Worm (Caenorhabditis elegans) whole organism, L4 larva: ENCODE measurements around the gene pbs-6.

Experiments
- F10B5.3 ChIP-seq: sonication (generic microtip); optimal IDR thresholded peaks from 2 replicates; lab custom pipeline; 2016; ENCODE audit warnings: mild to moderate bottlenecking, missing genetic modification characterization, missing compliant biosample characterization
- F44E2.7 ChIP-seq: fragments of 200-800 bp; sonication (Bioruptor generic); IDR thresholded peaks from 2 replicates; pipeline ENCODE4 v2.1.2; 2022; ENCODE audit warnings: missing genetic modification characterization, missing compliant biosample characterization
- T20F7.1 ChIP-seq: fragments of 200-800 bp; sonication (Bioruptor generic); optimal IDR thresholded peaks from 2 replicates; lab custom pipeline; 2018; ENCODE audit warnings: mild to moderate bottlenecking, missing genetic modification characterization, missing compliant biosample characterization
- Y48G9A.11 ChIP-seq: fragments of 200-800 bp; sonication (Bioruptor generic); IDR thresholded peaks from 2 replicates; pipeline ENCODE4 v1.3.6; 2022; ENCODE audit warnings: missing genetic modification reagents, missing genetic modification characterization, missing compliant biosample characterization
- Y5F2A.4 ChIP-seq: fragments of 200-800 bp; sonication (Bioruptor generic); optimal IDR thresholded peaks from 2 replicates; lab custom pipeline; 2018; ENCODE audit warnings: mild to moderate bottlenecking, missing genetic modification characterization, missing compliant biosample characterization
- Y75B8A.6 ChIP-seq: fragments of 200-800 bp; sonication (Bioruptor generic); IDR thresholded peaks from 2 replicates; pipeline ENCODE4 v1.3.6; 2022; ENCODE audit warnings: missing genetic modification reagents, missing genetic modification characterization, missing compliant biosample characterization
- ZK546.5 ChIP-seq, 2 experiments: sonication (generic microtip); optimal IDR thresholded peaks; 2 replicates each; lab custom pipeline; 2017; ENCODE audit warnings: missing biosample characterization in 2 of 2, missing genetic modification characterization in 2 of 2
- ama-1 ChIP-seq: fragments of 150-350 bp; optimal IDR thresholded peaks from 2 replicates; lab custom pipeline; 2014; ENCODE audit warnings: inconsistent platforms, mixed read lengths
- ceh-20 ChIP-seq: fragments of 200-800 bp; sonication (Bioruptor generic); IDR thresholded peaks from 2 replicates; pipeline ENCODE4 v1.3.6; 2022; ENCODE audit warnings: missing genetic modification reagents, missing genetic modification characterization, missing compliant biosample characterization
- ceh-82 ChIP-seq: sonication (generic microtip); optimal IDR thresholded peaks from 2 replicates; lab custom pipeline; 2017; ENCODE audit warnings: missing biosample characterization, missing genetic modification characterization
- ces-1 ChIP-seq: fragments of 150-350 bp; sonication (generic microtip); optimal IDR thresholded peaks from 4 replicates; lab custom pipeline; 2014; ENCODE audit warnings: missing biosample characterization, missing genetic modification reagents, missing genetic modification characterization
- cey-2 ChIP-seq: sonication (generic microtip); optimal IDR thresholded peaks from 3 replicates; lab custom pipeline; 2017; ENCODE audit warnings: missing genetic modification characterization, mild to moderate bottlenecking, missing compliant biosample characterization, antibody characterized with exemption, borderline replicate concordance; ENCODE audit not compliant: insufficient read depth
- daf-16 ChIP-seq, 3 experiments: sonication (generic microtip); optimal IDR thresholded peaks; 2 replicates each; lab custom pipeline; 2016 to 2017; ENCODE audit warnings: missing genetic modification characterization in 3 of 3, missing genetic modification reagents in 3 of 3, mild to moderate bottlenecking in 2 of 3, missing compliant biosample characterization in 2 of 3, missing biosample characterization in 1 of 3, moderate library complexity in 1 of 3
- dmd-6 ChIP-seq: fragments of 200-800 bp; sonication (Bioruptor generic); IDR thresholded peaks from 2 replicates; pipeline ENCODE4 v1.3.6; 2022; ENCODE audit warnings: missing genetic modification reagents, missing genetic modification characterization, missing compliant biosample characterization
- dmd-9 ChIP-seq: fragments of 200-800 bp; sonication (Bioruptor generic); IDR thresholded peaks from 2 replicates; pipeline ENCODE4 v1.3.6; 2022; ENCODE audit warnings: missing genetic modification reagents, missing genetic modification characterization, missing compliant biosample characterization
- dpl-1 ChIP-seq: fragments of 150-350 bp; optimal IDR thresholded peaks from 2 replicates; lab custom pipeline; 2014; ENCODE audit warnings: missing biosample characterization, missing genetic modification reagents, missing genetic modification characterization
- egl-27 ChIP-seq: sonication (generic microtip); optimal IDR thresholded peaks from 3 replicates; lab custom pipeline; 2017; ENCODE audit warnings: missing biosample characterization, missing genetic modification reagents, missing genetic modification characterization
- egl-43 ChIP-seq: fragments of 200-800 bp; sonication (Bioruptor generic); IDR thresholded peaks from 2 replicates; pipeline ENCODE4 v1.3.6; 2022; ENCODE audit warnings: missing genetic modification reagents, missing genetic modification characterization, missing compliant biosample characterization
- fkh-10 ChIP-seq: fragments of 150-350 bp; optimal IDR thresholded peaks from 2 replicates; lab custom pipeline; 2014; ENCODE audit warnings: missing biosample characterization, missing genetic modification reagents, missing genetic modification characterization
- hlh-30 ChIP-seq: sonication (generic microtip); optimal IDR thresholded peaks from 2 replicates; lab custom pipeline; 2017; ENCODE audit warnings: antibody characterized with exemption, mild to moderate bottlenecking, missing genetic modification characterization, missing compliant biosample characterization; ENCODE audit not compliant: insufficient read depth
- lin-29 ChIP-seq: fragments of 200-800 bp; sonication (Bioruptor generic); IDR thresholded peaks from 2 replicates; pipeline ENCODE4 v1.3.6; 2022; ENCODE audit warnings: missing genetic modification reagents, missing genetic modification characterization, missing compliant biosample characterization
- lin-38 ChIP-seq: fragments of 200-800 bp; sonication (Bioruptor generic); IDR thresholded peaks from 2 replicates; pipeline ENCODE4 v1.3.6; 2022; ENCODE audit warnings: missing genetic modification reagents, missing genetic modification characterization, missing compliant biosample characterization
- lin-39 ChIP-seq: fragments of 150-350 bp; optimal IDR thresholded peaks from 2 replicates; lab custom pipeline; 2014; ENCODE audit warnings: missing biosample characterization, missing genetic modification reagents, missing genetic modification characterization
- lsy-2 ChIP-seq, 2 experiments: fragments of 150-350 bp in 1 of 2; sonication (generic microtip) in 1 of 2; optimal IDR thresholded peaks; 2 replicates each; lab custom pipeline; 2014 to 2017; ENCODE audit warnings: missing biosample characterization in 2 of 2, missing genetic modification characterization in 2 of 2
- mep-1 ChIP-seq: fragments of 150-350 bp; sonication (generic microtip); optimal IDR thresholded peaks from 3 replicates; lab custom pipeline; 2014; ENCODE audit warnings: missing biosample characterization, missing genetic modification characterization
- mes-2 ChIP-seq: sonication (generic microtip); optimal IDR thresholded peaks from 2 replicates; lab custom pipeline; 2016; ENCODE audit warnings: missing genotype, mild to moderate bottlenecking, missing genetic modification characterization, missing compliant biosample characterization; ENCODE audit not compliant: poor library complexity, severe bottlenecking
- nhr-11 ChIP-seq: fragments of 150-350 bp; optimal IDR thresholded peaks from 2 replicates; lab custom pipeline; 2014; ENCODE audit warnings: missing biosample characterization, missing genetic modification characterization
- nhr-111 ChIP-seq: fragments of 200-800 bp; sonication (Bioruptor generic); optimal IDR thresholded peaks from 2 replicates; lab custom pipeline; 2018; ENCODE audit warnings: mild to moderate bottlenecking, missing genetic modification characterization, missing compliant biosample characterization
- nhr-25 ChIP-seq: sonication (generic microtip); optimal IDR thresholded peaks from 2 replicates; lab custom pipeline; 2017; ENCODE audit warnings: missing genetic modification characterization, mild to moderate bottlenecking, missing compliant biosample characterization, antibody characterized with exemption, moderate library complexity, borderline replicate concordance; ENCODE audit not compliant: insufficient read depth
- nhr-28 ChIP-seq: fragments of 150-350 bp; optimal IDR thresholded peaks from 2 replicates; lab custom pipeline; 2014; ENCODE audit warnings: missing biosample characterization, missing genetic modification characterization
- nhr-41 ChIP-seq: fragments of 200-800 bp; sonication (Bioruptor generic); IDR thresholded peaks from 2 replicates; pipeline ENCODE4 v1.3.6; 2022; ENCODE audit warnings: missing genetic modification reagents, missing genetic modification characterization, missing compliant biosample characterization
- nhr-42 ChIP-seq: fragments of 200-800 bp; sonication (Bioruptor generic); IDR thresholded peaks from 2 replicates; pipeline ENCODE4 v1.3.6; 2022; ENCODE audit warnings: missing genetic modification characterization, missing compliant biosample characterization
- pha-4 ChIP-seq, 2 experiments: fragments of 150-350 bp in 1 of 2; fragments of 200-800 bp in 1 of 2; sonication (Bioruptor generic) in 1 of 2; IDR thresholded peaks in 1 of 2; optimal IDR thresholded peaks in 1 of 2; 2 replicates each; pipeline versions ENCODE4 v1.3.6 to Lab custom; 2014 to 2022; ENCODE audit warnings: missing genetic modification characterization in 2 of 2, missing genetic modification reagents in 2 of 2, missing biosample characterization in 1 of 2, missing compliant biosample characterization in 1 of 2
- sdz-12 ChIP-seq: fragments of 200-800 bp; sonication (Bioruptor generic); optimal IDR thresholded peaks from 2 replicates; lab custom pipeline; 2018; ENCODE audit warnings: mild to moderate bottlenecking, missing genetic modification characterization, missing compliant biosample characterization
- set-16 ChIP-seq: fragments of 200-800 bp; sonication (Bioruptor generic); IDR thresholded peaks from 2 replicates; pipeline ENCODE4 v1.3.6; 2022; ENCODE audit warnings: missing genetic modification reagents, missing genetic modification characterization, missing compliant biosample characterization
- skn-1 ChIP-seq: fragments of 150-350 bp; optimal IDR thresholded peaks from 2 replicates; lab custom pipeline; 2014; ENCODE audit warnings: missing biosample characterization, missing genetic modification characterization
- snpc-4 ChIP-seq: fragments of 150-350 bp; optimal IDR thresholded peaks from 2 replicates; lab custom pipeline; 2014; ENCODE audit warnings: missing biosample characterization, missing genetic modification characterization
- unc-130 ChIP-seq: sonication (generic microtip); optimal IDR thresholded peaks from 2 replicates; lab custom pipeline; 2016; ENCODE audit warnings: missing genetic modification reagents, missing genetic modification characterization, missing compliant biosample characterization
- unc-62 ChIP-seq, 3 experiments: fragments of 150-350 bp in 1 of 3; sonication (generic microtip); optimal IDR thresholded peaks in 2 of 3; peaks in 1 of 3; 1 replicate in 1 of 3; 2 replicates in 2 of 3; lab custom pipeline; 2014 to 2017; ENCODE audit warnings: missing biosample characterization in 3 of 3, missing genetic modification characterization in 3 of 3, missing genetic modification reagents in 3 of 3, missing genotype in 1 of 3
- vab-7 ChIP-seq: fragments of 200-800 bp; sonication (Bioruptor generic); IDR thresholded peaks from 2 replicates; pipeline ENCODE4 v1.3.6; 2022; ENCODE audit warnings: missing genetic modification reagents, missing genetic modification characterization, missing compliant biosample characterization

pbs-6 gene

DNA sequence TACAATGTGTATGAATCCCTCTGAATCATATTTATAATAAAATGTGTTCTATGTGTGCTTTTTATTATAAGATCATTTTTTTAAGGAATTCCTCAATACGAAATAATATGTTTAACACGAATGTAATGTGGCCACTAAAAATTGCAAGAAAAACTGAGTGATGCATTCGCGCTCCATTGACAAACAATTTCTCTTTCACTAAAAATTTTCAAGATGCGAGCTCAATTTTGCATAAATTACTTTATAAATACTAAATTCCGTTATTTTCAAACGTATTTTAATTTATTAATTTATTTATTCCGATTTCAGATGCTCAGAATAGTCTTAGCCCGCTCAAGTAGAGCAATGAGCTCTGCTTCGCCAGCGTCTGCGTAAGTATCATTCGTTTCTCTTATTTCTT lies 21.9 kb upstream of the pbs-6 start, which contains the start of gene mrps-9:
mrps-9 (plus strand) TSS at position 310 of the 400 bp plus-strand sequence.
- TF ChIP-seq dpl-1 = peak; percentile 31
- no peak for TF ChIP-seq lin-29 (GFP tag; lab: Robert Waterston, UW)
- peak; percentile 29 for TF ChIP-seq T20F7.1 (GFP tag; lab: Kevin White, UChicago)
- TF ChIP-seq hlh-30 (tag; lab: Kevin White, UChicago) = peak; percentile 2
- TF ChIP-seq lin-38 (GFP tag; lab: Robert Waterston, UW) = peak; percentile 94
- TF ChIP-seq pha-4 (GFP tag; IDR thresholded peaks at IDR 0.05; lab: Robert Waterston, UW) = no peak
- TF ChIP-seq pha-4 (tag; optimal IDR thresholded peaks at IDR 0.05; lab: Kevin White, UChicago) = no peak
- TF ChIP-seq Y75B8A.6 (GFP tag; lab: Robert Waterston, UW) = no peak
- TF ChIP-seq mes-2 (tag; lab: Kevin White, UChicago) = peak; percentile 61

DNA sequence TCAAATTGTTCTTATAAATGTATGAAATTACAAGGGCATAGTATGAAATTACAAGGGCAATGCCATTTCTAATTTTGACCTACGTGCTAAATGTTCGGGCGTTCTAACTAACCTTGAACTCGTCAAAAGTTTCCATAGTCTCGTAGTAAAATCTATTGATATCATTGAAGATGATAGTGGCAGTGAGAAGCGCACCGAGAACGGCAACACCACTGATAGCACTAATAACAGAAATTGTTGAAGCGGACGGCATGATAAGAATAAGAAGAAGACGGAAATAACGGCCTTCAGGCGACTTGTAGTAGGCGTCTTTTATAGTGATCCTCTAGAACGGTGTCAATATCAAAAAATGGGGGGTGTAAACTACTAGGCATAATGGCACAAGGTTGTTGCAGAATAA lies 19.5 kb upstream of the pbs-6 start, which contains the start of gene col-91:
col-91 (minus strand) TSS at position 288 of the 400 bp plus-strand sequence.
- TF ChIP-seq lin-29 (GFP tag; lab: Robert Waterston, UW) (no peak), F44E2.7 (GFP tag; lab: Robert Waterston, UW) (no peak), set-16 (no peak), cey-2 (tag; lab: Kevin White, UChicago) (no peak), nhr-28 (tag; lab: Kevin White, UChicago) (peak; percentile 37), nhr-42 (GFP tag; lab: Robert Waterston, UW) (no peak), snpc-4 (tag; lab: Kevin White, UChicago) (no peak), mep-1 (no peak), lsy-2 (tag; optimal IDR thresholded peaks at IDR 0.05; lab: Kevin White, UChicago) (no peak), ceh-82 (no peak), unc-62 (GFP tag; optimal IDR thresholded peaks at IDR 0.05 in 1 of 2; lab: Kevin White, UChicago) (peak in 1 of 2 experiments; percentile 23), unc-62 (tag; optimal IDR thresholded peaks at IDR 0.05; lab: Kevin White, UChicago) (no peak)

DNA sequence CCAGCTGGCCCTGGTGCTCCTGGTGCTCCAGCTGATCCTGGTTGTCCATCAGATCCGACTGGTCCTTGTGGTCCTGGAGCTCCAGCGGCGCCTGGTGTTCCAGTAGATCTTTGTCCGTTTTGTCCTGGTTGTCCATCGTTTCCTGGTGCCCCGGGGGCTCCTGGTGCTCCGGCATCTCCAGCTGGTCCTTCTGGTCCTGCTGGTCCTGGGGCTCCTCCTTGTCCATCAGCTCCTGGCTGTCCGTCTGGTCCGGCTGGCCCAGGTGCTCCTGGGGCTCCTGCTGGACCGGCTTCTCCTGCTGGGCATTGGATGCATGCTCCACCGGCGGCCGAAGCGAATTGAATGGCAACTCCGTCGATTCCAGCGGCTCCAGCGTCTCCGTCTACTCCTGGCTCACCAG lies 18.7 kb upstream of the pbs-6 start:
- TF ChIP-seq ama-1 (lab: Kevin White, UChicago) (no peak), nhr-111 (GFP tag; lab: Kevin White, UChicago) (no peak), mes-2 (tag; lab: Kevin White, UChicago) (peak; percentile 10), daf-16 (GFP tag; optimal IDR thresholded peaks at IDR 0.05; lab: Kevin White, UChicago) (no peak), daf-16 (tag; optimal IDR thresholded peaks at IDR 0.05; lab: Kevin White, UChicago) (no peak), hlh-30 (tag; lab: Kevin White, UChicago) (no peak), ZK546.5 (tag; optimal IDR thresholded peaks at IDR 0.05; lab: Kevin White, UChicago) (no peak), sdz-12 (GFP tag; lab: Kevin White, UChicago) (peak; percentile 51), Y5F2A.4 (GFP tag; lab: Kevin White, UChicago) (no peak), egl-43 (GFP tag; lab: Robert Waterston, UW) (0 out of 2 replicates have a peak, but pooled peaks have one; percentile 17), dpl-1 (no peak), skn-1 (tag; lab: Kevin White, UChicago) (no peak), dmd-9 (GFP tag; lab: Robert Waterston, UW) (no peak), vab-7 (GFP tag; lab: Robert Waterston, UW) (no peak), F10B5.3 (tag; lab: Kevin White, UChicago) (no peak), lin-38 (GFP tag; lab: Robert Waterston, UW) (0 out of 2 replicates have a peak, but pooled peaks have one; percentile 15), lin-39 (tag; lab: Kevin White, UChicago) (no peak), set-16 (peak; percentile 98)

DNA sequence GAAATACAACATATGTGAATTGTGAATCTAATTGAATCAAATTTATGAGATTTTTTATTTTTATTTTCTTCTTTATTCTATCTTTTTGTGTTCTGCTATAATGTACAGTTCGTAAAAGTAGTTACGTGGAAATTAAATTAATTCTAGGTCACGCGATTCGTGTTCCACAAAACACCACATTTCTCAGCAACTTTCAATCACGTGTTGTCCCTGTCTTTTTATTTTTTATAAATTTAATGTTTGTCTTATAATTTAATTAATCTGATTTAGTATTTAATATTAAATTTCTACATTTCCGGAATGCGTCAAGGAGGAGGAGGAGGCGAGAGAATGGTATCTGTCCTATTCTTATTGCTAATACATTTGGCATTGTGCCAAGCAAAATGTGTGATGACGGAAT lies 14.2 kb upstream of the pbs-6 start, which contains the start of gene ncr-2:
ncr-2 (plus strand) TSS at position 301 of the 400 bp plus-strand sequence.
- TF ChIP-seq fkh-10 (GFP tag; lab: Kevin White, UChicago) (no peak), nhr-25 (tag; lab: Kevin White, UChicago) (no peak), ceh-20 (GFP tag; lab: Robert Waterston, UW) (no peak), nhr-11 (tag; lab: Kevin White, UChicago) (no peak), dmd-6 (GFP tag; lab: Robert Waterston, UW) (no peak), Y48G9A.11 (GFP tag; lab: Robert Waterston, UW) (no peak), nhr-41 (GFP tag; lab: Robert Waterston, UW) (no peak), egl-27 (no peak), unc-130 (GFP tag; lab: Kevin White, UChicago) (no peak), dmd-9 (GFP tag; lab: Robert Waterston, UW) (no peak), ces-1 (GFP tag; lab: Kevin White, UChicago) (no peak)
- TF ChIP-seq, all 104 proteins: peak for 0
